Worm (Caenorhabditis elegans) whole organism, L2 larva: Measurements from ENCODE around the gene AH9.1.

Experiments
- C34F6.9 ChIP-seq: fragments of 150-350 bp; optimal IDR thresholded peaks from 2 replicates; lab custom pipeline; 2014; ENCODE audit warnings: missing biosample characterization, missing genetic modification characterization
- ZK546.5 ChIP-seq: sonication (generic microtip); optimal IDR thresholded peaks from 2 replicates; lab custom pipeline; 2017; ENCODE audit warnings: missing biosample characterization, missing genetic modification characterization
- blmp-1 ChIP-seq: sonication (generic microtip); optimal IDR thresholded peaks from 2 replicates; lab custom pipeline; 2017; ENCODE audit warnings: missing genetic modification characterization, mild to moderate bottlenecking, missing compliant biosample characterization, antibody characterized with exemption, moderate library complexity; ENCODE audit not compliant: insufficient read depth
- egl-27 ChIP-seq: sonication (generic microtip); optimal IDR thresholded peaks from 3 replicates; lab custom pipeline; 2017; ENCODE audit warnings: missing biosample characterization, missing genetic modification reagents, missing genetic modification characterization
- lsy-2 ChIP-seq, 2 experiments: fragments of 150-350 bp in 1 of 2; sonication (generic microtip) in 1 of 2; optimal IDR thresholded peaks; 2 replicates each; lab custom pipeline; 2014 to 2017; ENCODE audit warnings: missing biosample characterization in 2 of 2, missing genetic modification characterization in 2 of 2
- nhr-129 ChIP-seq: fragments of 150-350 bp; optimal IDR thresholded peaks from 2 replicates; lab custom pipeline; 2014; ENCODE audit warnings: missing biosample characterization, missing genetic modification characterization
- snpc-4 ChIP-seq: fragments of 150-350 bp; optimal IDR thresholded peaks from 2 replicates; lab custom pipeline; 2014; ENCODE audit warnings: missing biosample characterization, missing genetic modification characterization

ce11 chrX:2216662-2217061, 30.1 kb downstream of the AH9.1 start:
- TF ChIP-seq snpc-4 (tag; lab: Kevin White, UChicago) (no peak), ZK546.5 (tag; lab: Kevin White, UChicago) (no peak), egl-27 (tag; lab: Kevin White, UChicago) (no peak), lsy-2 (tag; optimal IDR thresholded peaks at IDR 0.05; lab: Kevin White, UChicago) (peak in 1 of 2 experiments; percentile 18), blmp-1 (tag; lab: Kevin White, UChicago) (no peak), nhr-129 (tag; lab: Kevin White, UChicago) (no peak), C34F6.9 (tag; lab: Kevin White, UChicago) (no peak)
